Worm (Caenorhabditis elegans): ENCODE results near the gene ubc-19.

- TF ChIP-seq mab-5 (tag; optimal IDR thresholded peaks at IDR 0.05) (no peak), lin-32 (GFP tag; optimal IDR thresholded peaks at IDR 0.05) (no peak), lin-13 (tag; optimal IDR thresholded peaks at IDR 0.05) (no peak), nhr-76 (tag; optimal IDR thresholded peaks at IDR 0.05) (no peak), elt-3 (tag; optimal IDR thresholded peaks at IDR 0.05) (no peak), nhr-12 (tag; optimal IDR thresholded peaks at IDR 0.05) (no peak), sptf-1 (tag; optimal IDR thresholded peaks at IDR 0.05) (no peak)
Observed at ce11 chrV:18687361-18687760, 2.2 kb downstream of the ubc-19 start.
